Fruit fly (Drosophila melanogaster) whole organism, adult: Measurements from ENCODE around the gene CG14826.

ENCODE experiments used
- Crg-1 ChIP-seq: fragments of 200-800 bp; sonication (Bioruptor generic); optimal IDR thresholded peaks from 2 replicates; lab custom pipeline; 2016; ENCODE audit warnings: missing biosample characterization, missing genetic modification characterization
- toe ChIP-seq: fragments of 200-800 bp; sonication (Bioruptor generic); optimal IDR thresholded peaks from 2 replicates; lab custom pipeline; 2016; ENCODE audit warnings: missing biosample characterization, missing genetic modification characterization

- TF ChIP-seq Crg-1 (GFP tag; lab: Kevin White, UChicago) (no peak), toe (GFP tag; lab: Kevin White, UChicago) (no peak)
Observed at dm6 chr3L:7184739-7185488, 49.4 kb upstream of the CG14826 start.
